Fruit fly (Drosophila melanogaster): ENCODE results near the gene RluA-2.

dm6 chr2L:10504895-10505294 is 28.0 kb downstream of the RluA-2 start:
- TF ChIP-seq CTCF (optimal IDR thresholded peaks at IDR 0.05) (no peak), CG8478 (optimal IDR thresholded peaks at IDR 0.05) (no peak)

All from S2 (cell line).